Worm (Caenorhabditis elegans) whole organism, L4 larva: ENCODE measurements around the gene skat-1.

Source experiments
- dmd-6 ChIP-seq: fragments of 200-800 bp; sonication (Bioruptor generic); IDR thresholded peaks from 2 replicates; pipeline ENCODE4 v1.3.6; 2022; ENCODE audit warnings: missing genetic modification reagents, missing genetic modification characterization, missing compliant biosample characterization
- lin-15B ChIP-seq: fragments of 150-350 bp; sonication (generic microtip); optimal IDR thresholded peaks from 3 replicates; lab custom pipeline; 2014; ENCODE audit warnings: missing biosample characterization, missing genetic modification characterization
- nhr-11 ChIP-seq: fragments of 150-350 bp; optimal IDR thresholded peaks from 2 replicates; lab custom pipeline; 2014; ENCODE audit warnings: missing biosample characterization, missing genetic modification characterization
- vab-7 ChIP-seq: fragments of 200-800 bp; sonication (Bioruptor generic); IDR thresholded peaks from 2 replicates; pipeline ENCODE4 v1.3.6; 2022; ENCODE audit warnings: missing genetic modification reagents, missing genetic modification characterization, missing compliant biosample characterization
- zag-1 ChIP-seq: fragments of 150-350 bp; optimal IDR thresholded peaks from 2 replicates; lab custom pipeline; 2014; ENCODE audit warnings: missing biosample characterization, missing genetic modification characterization
- ztf-11 ChIP-seq: fragments of 150-350 bp; optimal IDR thresholded peaks from 2 replicates; lab custom pipeline; 2014; ENCODE audit warnings: missing biosample characterization, missing genetic modification characterization

DNA sequence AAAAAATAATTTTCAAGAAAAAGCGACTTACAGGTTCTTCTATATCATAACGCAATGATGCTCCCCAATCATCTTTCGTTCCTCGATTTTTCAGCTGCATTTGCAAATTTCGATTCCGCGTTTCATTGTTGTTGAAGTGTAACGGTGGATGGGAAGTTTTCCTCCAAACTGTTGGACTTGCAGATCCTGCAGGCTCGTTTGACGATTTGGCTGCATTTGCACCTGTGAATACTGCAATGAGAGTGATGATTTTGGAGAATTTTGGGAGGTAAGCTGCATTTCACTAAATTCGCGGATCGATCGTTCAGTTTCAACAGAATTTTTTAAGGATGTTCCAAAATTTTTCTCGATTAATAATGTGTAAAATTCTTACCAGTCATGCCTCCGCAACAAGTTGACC lies 15.7 kb downstream of the skat-1 start:
- TF ChIP-seq lin-15B (tag; lab: Kevin White, UChicago) (no peak), dmd-6 (GFP tag; lab: Robert Waterston, UW) (no peak), nhr-11 (tag; lab: Kevin White, UChicago) (no peak), ztf-11 (tag; lab: Kevin White, UChicago) (no peak), vab-7 (GFP tag; lab: Robert Waterston, UW) (no peak), zag-1 (tag; lab: Kevin White, UChicago) (no peak)
